Worm (Caenorhabditis elegans) whole organism, young adult: Measurements from ENCODE around the gene C34C12.8.

ENCODE experiments used
- B0035.1 ChIP-seq: sonication (generic microtip); optimal IDR thresholded peaks from 2 replicates; lab custom pipeline; 2016; ENCODE audit warnings: missing genetic modification characterization, mild to moderate bottlenecking, missing compliant biosample characterization, missing genotype, missing genetic modification reagents
- F10E7.11 ChIP-seq: sonication (generic microtip); optimal IDR thresholded peaks from 2 replicates; lab custom pipeline; 2017; ENCODE audit warnings: mild to moderate bottlenecking, missing genetic modification characterization, moderate library complexity, missing compliant biosample characterization
- F37B4.10 ChIP-seq: fragments of 200-800 bp; sonication (Bioruptor generic); IDR thresholded peaks from 2 replicates; pipeline ENCODE4 v1.3.6; 2022; ENCODE audit warnings: missing genetic modification characterization, missing compliant biosample characterization
- F52B5.7 ChIP-seq: sonication (generic microtip); optimal IDR thresholded peaks from 2 replicates; lab custom pipeline; 2016; ENCODE audit warnings: mild to moderate bottlenecking, missing genetic modification characterization, missing compliant biosample characterization
- K11D2.4 ChIP-seq: fragments of 200-800 bp; sonication (Bioruptor generic); IDR thresholded peaks from 2 replicates; pipeline ENCODE4 v1.3.6; 2022; ENCODE audit warnings: missing genetic modification reagents, missing genetic modification characterization, missing compliant biosample characterization
- Y56A3A.18 ChIP-seq: fragments of 200-800 bp; sonication (Bioruptor generic); IDR thresholded peaks from 2 replicates; pipeline ENCODE4 v1.3.6; 2022; ENCODE audit warnings: missing genetic modification reagents, missing genetic modification characterization, missing compliant biosample characterization
- Y95B8A.8 ChIP-seq: fragments of 200-800 bp; sonication (Bioruptor generic); IDR thresholded peaks from 2 replicates; pipeline ENCODE4 v1.3.6; 2022; ENCODE audit warnings: missing genetic modification reagents, missing genetic modification characterization, missing compliant biosample characterization
- ama-1 ChIP-seq, 3 experiments: fragments of 150-350 bp in 1 of 3; sonication (generic microtip) in 2 of 3; optimal IDR thresholded peaks; 2 replicates each; lab custom pipeline; 2014 to 2018; ENCODE audit warnings: missing biosample characterization in 2 of 3, missing genetic modification characterization in 2 of 3, missing genetic modification reagents in 2 of 3
- aptf-2 ChIP-seq: fragments of 200-800 bp; sonication (Bioruptor generic); conservative IDR thresholded peaks from 2 replicates; pipeline ENCODE4 v1.3.6; 2022; ENCODE audit warnings: missing genetic modification reagents, missing genetic modification characterization, missing compliant biosample characterization
- bed-2 ChIP-seq: fragments of 200-800 bp; sonication (Bioruptor generic); IDR thresholded peaks from 2 replicates; pipeline ENCODE4 v1.3.6; 2022; ENCODE audit warnings: missing genetic modification reagents, missing genetic modification characterization, missing compliant biosample characterization
- ccch-3 ChIP-seq: fragments of 200-800 bp; sonication (Bioruptor generic); optimal IDR thresholded peaks from 2 replicates; lab custom pipeline; 2018; ENCODE audit warnings: mild to moderate bottlenecking, missing genetic modification characterization, missing compliant biosample characterization
- ceh-100 ChIP-seq: fragments of 200-800 bp; sonication (Bioruptor generic); IDR thresholded peaks from 2 replicates; pipeline ENCODE4 v1.3.6; 2022; ENCODE audit warnings: missing genetic modification reagents, missing genetic modification characterization, missing compliant biosample characterization
- chd-7 ChIP-seq: sonication (generic microtip); optimal IDR thresholded peaks from 2 replicates; lab custom pipeline; 2016; ENCODE audit warnings: mild to moderate bottlenecking, missing genetic modification characterization, moderate library complexity, missing compliant biosample characterization
- die-1 ChIP-seq: sonication (generic microtip); optimal IDR thresholded peaks from 2 replicates; lab custom pipeline; 2016; ENCODE audit warnings: missing genotype, mild to moderate bottlenecking, missing genetic modification characterization, missing compliant biosample characterization
- dox-1 ChIP-seq: fragments of 200-800 bp; sonication (Bioruptor generic); IDR thresholded peaks from 2 replicates; pipeline ENCODE4 v1.3.6; 2022; ENCODE audit warnings: missing genetic modification reagents, missing genetic modification characterization, missing compliant biosample characterization
- dpff-1 ChIP-seq: sonication (generic microtip); optimal IDR thresholded peaks from 2 replicates; lab custom pipeline; 2017; ENCODE audit warnings: mild to moderate bottlenecking, missing genetic modification characterization, missing compliant biosample characterization
- egl-44 ChIP-seq: fragments of 200-800 bp; sonication (Bioruptor generic); IDR thresholded peaks from 2 replicates; pipeline ENCODE4 v1.3.6; 2022; ENCODE audit warnings: missing genetic modification reagents, missing genetic modification characterization, missing compliant biosample characterization
- fkh-3 ChIP-seq: sonication (generic microtip); optimal IDR thresholded peaks from 2 replicates; lab custom pipeline; 2016; ENCODE audit warnings: mild to moderate bottlenecking, missing genetic modification characterization, missing compliant biosample characterization
- hmg-1.2 ChIP-seq: fragments of 200-800 bp; sonication (Bioruptor generic); IDR thresholded peaks from 2 replicates; pipeline ENCODE4 v1.3.6; 2022; ENCODE audit warnings: missing genetic modification reagents, missing genetic modification characterization, missing compliant biosample characterization
- hrde-1 ChIP-seq: sonication (generic microtip); optimal IDR thresholded peaks from 2 replicates; lab custom pipeline; 2016; ENCODE audit warnings: missing genetic modification characterization, mild to moderate bottlenecking, missing compliant biosample characterization, moderate library complexity, missing genotype, missing genetic modification reagents, borderline replicate concordance
- hsf-1 ChIP-seq: fragments of 200-800 bp; sonication (Bioruptor generic); IDR thresholded peaks from 2 replicates; pipeline ENCODE4 v1.3.6; 2022; ENCODE audit warnings: missing genetic modification reagents, missing genetic modification characterization, missing compliant biosample characterization
- lag-1 ChIP-seq: fragments of 200-800 bp; sonication (Bioruptor generic); IDR thresholded peaks from 2 replicates; pipeline ENCODE4 v1.3.6; 2022; ENCODE audit warnings: missing genetic modification reagents, missing genetic modification characterization, missing compliant biosample characterization
- lin-40 ChIP-seq: sonication (generic microtip); optimal IDR thresholded peaks from 2 replicates; lab custom pipeline; 2016; ENCODE audit warnings: missing genetic modification characterization, mild to moderate bottlenecking, missing compliant biosample characterization, missing genotype, missing genetic modification reagents
- lin-54 ChIP-seq: fragments of 200-800 bp; sonication (Bioruptor generic); optimal IDR thresholded peaks from 2 replicates; lab custom pipeline; 2018; ENCODE audit warnings: mild to moderate bottlenecking, missing genetic modification characterization, missing compliant biosample characterization
- lir-1 ChIP-seq: fragments of 200-800 bp; sonication (Bioruptor generic); conservative IDR thresholded peaks from 2 replicates; pipeline ENCODE4 v1.3.6; 2022; ENCODE audit warnings: missing genetic modification reagents, missing genetic modification characterization, missing compliant biosample characterization
- madf-10 ChIP-seq: sonication (generic microtip); optimal IDR thresholded peaks from 2 replicates; lab custom pipeline; 2016; ENCODE audit warnings: mild to moderate bottlenecking, missing genetic modification characterization, missing compliant biosample characterization
- madf-6 ChIP-seq: fragments of 200-800 bp; sonication (Bioruptor generic); IDR thresholded peaks from 2 replicates; pipeline ENCODE4 v1.3.6; 2022; ENCODE audit warnings: missing genetic modification reagents, missing genetic modification characterization, missing compliant biosample characterization
- mel-28 ChIP-seq: sonication (generic microtip); optimal IDR thresholded peaks from 2 replicates; lab custom pipeline; 2016; ENCODE audit warnings: borderline replicate concordance, mild to moderate bottlenecking, missing genetic modification characterization, missing compliant biosample characterization
- mes-4 ChIP-seq: sonication (generic microtip); optimal IDR thresholded peaks from 2 replicates; lab custom pipeline; 2016; ENCODE audit warnings: missing genotype, missing genetic modification characterization, missing compliant biosample characterization
- nfya-1 ChIP-seq: sonication (generic microtip); optimal IDR thresholded peaks from 2 replicates; lab custom pipeline; 2017; ENCODE audit warnings: antibody characterized with exemption, missing compliant biosample characterization, missing genetic modification characterization, borderline replicate concordance; ENCODE audit not compliant: insufficient read depth
- nfyb-1 ChIP-seq: fragments of 200-800 bp; sonication (Bioruptor generic); IDR thresholded peaks from 2 replicates; pipeline ENCODE4 v1.3.6; 2022; ENCODE audit warnings: missing genetic modification reagents, missing genetic modification characterization, missing compliant biosample characterization
- nhr-179 ChIP-seq: sonication (generic microtip); optimal IDR thresholded peaks from 2 replicates; lab custom pipeline; 2016; ENCODE audit warnings: mild to moderate bottlenecking, missing genetic modification characterization, missing compliant biosample characterization
- nhr-80 ChIP-seq: sonication (generic microtip); optimal IDR thresholded peaks from 2 replicates; lab custom pipeline; 2016; ENCODE audit warnings: missing genetic modification characterization, missing compliant biosample characterization
- nhr-90 ChIP-seq: sonication (generic microtip); optimal IDR thresholded peaks from 2 replicates; lab custom pipeline; 2016; ENCODE audit warnings: missing genotype, mild to moderate bottlenecking, missing genetic modification characterization, missing compliant biosample characterization
- pbrm-1 ChIP-seq: fragments of 200-800 bp; sonication (Bioruptor generic); IDR thresholded peaks from 2 replicates; pipeline ENCODE4 v1.3.6; 2022; ENCODE audit warnings: missing genetic modification reagents, missing genetic modification characterization, missing compliant biosample characterization
- sea-2 ChIP-seq: fragments of 200-800 bp; sonication (Bioruptor generic); IDR thresholded peaks from 2 replicates; pipeline ENCODE4 v1.3.6; 2022; ENCODE audit warnings: missing genetic modification characterization, missing compliant biosample characterization
- snpc-1.3 ChIP-seq: sonication (generic microtip); optimal IDR thresholded peaks from 2 replicates; lab custom pipeline; 2017; ENCODE audit warnings: missing genetic modification characterization, mild to moderate bottlenecking, missing compliant biosample characterization, antibody characterized with exemption, moderate library complexity, missing genotype, missing genetic modification reagents; ENCODE audit not compliant: insufficient read depth
- snpc-3.4 ChIP-seq: sonication (generic microtip); optimal IDR thresholded peaks from 2 replicates; lab custom pipeline; 2017; ENCODE audit warnings: missing genetic modification characterization, mild to moderate bottlenecking, missing compliant biosample characterization, antibody characterized with exemption, moderate library complexity, missing genotype, missing genetic modification reagents
- tbx-9 ChIP-seq: sonication (generic microtip); optimal IDR thresholded peaks from 2 replicates; lab custom pipeline; 2016; ENCODE audit warnings: borderline replicate concordance, missing genetic modification characterization, inconsistent platforms, missing compliant biosample characterization
- unc-130 ChIP-seq: sonication (generic microtip); optimal IDR thresholded peaks from 2 replicates; lab custom pipeline; 2016; ENCODE audit warnings: missing genetic modification reagents, missing genetic modification characterization, missing compliant biosample characterization
- zfh-2 ChIP-seq: fragments of 200-800 bp; sonication (Bioruptor generic); conservative IDR thresholded peaks from 2 replicates; pipeline ENCODE4 v1.3.6; 2022; ENCODE audit warnings: missing genetic modification reagents, missing genetic modification characterization, missing compliant biosample characterization
- ztf-18 ChIP-seq: sonication (generic microtip); optimal IDR thresholded peaks from 2 replicates; lab custom pipeline; 2016; ENCODE audit warnings: missing genotype, mild to moderate bottlenecking, missing genetic modification characterization, missing compliant biosample characterization
- ztf-28 ChIP-seq: fragments of 200-800 bp; sonication (Bioruptor generic); IDR thresholded peaks from 2 replicates; pipeline ENCODE4 v1.3.6; 2022; ENCODE audit warnings: missing genetic modification reagents, missing genetic modification characterization, missing compliant biosample characterization
- ztf-3 ChIP-seq: fragments of 200-800 bp; sonication (Bioruptor generic); optimal IDR thresholded peaks from 2 replicates; lab custom pipeline; 2018; ENCODE audit warnings: mild to moderate bottlenecking, missing genetic modification characterization, missing compliant biosample characterization

C34C12.8 gene

DNA sequence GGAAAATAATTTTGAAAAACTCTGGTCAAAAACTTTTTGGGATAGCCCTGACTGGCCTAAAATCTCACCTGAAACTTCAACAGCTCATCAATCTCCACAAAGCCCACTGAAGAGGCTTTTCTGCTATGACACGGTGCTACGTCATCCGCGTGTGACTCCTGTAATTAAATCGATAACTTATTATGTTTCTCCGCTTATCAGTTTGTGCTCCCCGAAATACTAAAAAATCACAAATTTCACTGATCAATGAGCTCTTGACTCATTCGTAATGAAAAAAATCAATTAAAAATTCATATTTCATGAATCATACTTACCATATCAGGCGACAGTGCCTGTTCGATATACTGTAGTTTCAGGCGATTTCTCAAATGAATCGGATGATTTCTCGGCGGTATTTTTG is 14.8 kb downstream of the C34C12.8 start:
- TF ChIP-seq lir-1 (GFP tag; lab: Robert Waterston, UW) (no peak), ztf-18 (no peak), ccch-3 (no peak), bed-2 (GFP tag; lab: Robert Waterston, UW) (no peak), nhr-80 (tag; lab: Kevin White, UChicago) (no peak)

DNA sequence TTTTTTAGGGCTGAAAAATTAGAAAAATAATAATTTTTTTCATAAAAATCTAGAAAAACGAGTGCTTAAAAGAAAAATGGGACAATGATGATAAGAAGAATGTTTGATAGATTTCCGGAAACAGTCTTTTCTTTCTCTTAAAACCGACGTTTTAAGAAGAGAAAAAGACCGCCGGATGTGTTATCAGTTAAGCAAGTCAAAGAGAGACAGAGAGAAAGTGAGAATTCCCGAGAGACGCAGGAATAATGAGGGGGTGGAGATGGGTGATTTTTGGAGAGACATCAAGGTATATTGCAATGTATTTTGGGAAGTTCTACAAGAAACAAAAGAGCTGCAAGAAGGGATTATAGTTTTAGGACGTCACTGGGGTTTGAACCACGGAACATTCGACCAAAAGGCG is 15.3 kb downstream of the C34C12.8 start, which contains the start of gene C34C12.9:
C34C12.9 (minus strand) TSS at position 16 of the 400 bp plus-strand sequence.
- TF ChIP-seq hsf-1 (no peak), snpc-3.4 (tag; lab: Kevin White, UChicago) (no peak), F52B5.7 (tag; lab: Kevin White, UChicago) (no peak), nhr-80 (tag; lab: Kevin White, UChicago) (peak; percentile 54), ama-1 (optimal IDR thresholded peaks at IDR 0.05; lab: Kevin White, UChicago) (no peak), ama-1 (GFP tag; optimal IDR thresholded peaks at IDR 0.05; lab: Kevin White, UChicago) (no peak), madf-6 (GFP tag; lab: Robert Waterston, UW) (no peak), dox-1 (peak; percentile 20; the same call in 1 of the 2 replicates), mel-28 (no peak), snpc-1.3 (tag; lab: Kevin White, UChicago) (no peak), nhr-179 (tag; lab: Kevin White, UChicago) (no peak), Y56A3A.18 (GFP tag; lab: Robert Waterston, UW) (0 out of 2 replicates have a peak, but pooled peaks have one; percentile 36)

DNA sequence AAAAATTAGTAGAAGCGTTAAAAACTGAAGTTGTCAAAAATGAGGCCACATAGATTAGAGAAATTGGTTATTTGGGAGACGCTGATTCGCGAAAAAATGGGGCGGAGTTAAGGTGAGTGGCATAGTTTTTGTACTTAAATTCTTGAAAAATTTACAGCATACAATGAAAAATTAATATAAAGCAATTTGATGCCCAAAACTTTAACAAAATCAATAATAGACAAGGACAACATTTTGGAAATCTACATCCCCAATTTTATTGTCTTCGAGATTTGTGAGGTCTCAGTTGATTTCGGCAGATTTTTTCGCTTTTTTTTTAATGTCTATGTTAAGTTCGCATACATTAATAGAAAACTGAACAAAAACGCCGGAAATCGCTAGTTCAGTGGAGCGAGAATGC is 16.0 kb downstream of the C34C12.8 start:
- no peak for TF ChIP-seq madf-10 (tag; lab: Kevin White, UChicago)
- TF ChIP-seq K11D2.4 (GFP tag; lab: Robert Waterston, UW): no peak
- TF ChIP-seq aptf-2 (GFP tag; lab: Robert Waterston, UW): no peak
- TF ChIP-seq B0035.1 (tag; lab: Kevin White, UChicago): no peak
- no peak for TF ChIP-seq Y95B8A.8
- TF ChIP-seq ccch-3: peak; percentile 5
- TF ChIP-seq chd-7: no peak
- TF ChIP-seq bed-2 (GFP tag; lab: Robert Waterston, UW): 0 out of 2 replicates have a peak, but pooled peaks have one; percentile 8
- no peak for TF ChIP-seq snpc-3.4 (tag; lab: Kevin White, UChicago)
- TF ChIP-seq tbx-9 (tag; lab: Kevin White, UChicago): no peak
- no peak for TF ChIP-seq fkh-3 (tag; lab: Kevin White, UChicago)
- no peak for TF ChIP-seq mes-4 (tag; lab: Kevin White, UChicago)
- no peak for TF ChIP-seq nhr-90 (tag; lab: Kevin White, UChicago)
- no peak for TF ChIP-seq dpff-1 (tag; lab: Kevin White, UChicago)
- no peak for TF ChIP-seq ztf-3
- peak; percentile 7 for TF ChIP-seq unc-130
- no peak for TF ChIP-seq zfh-2 (GFP tag; lab: Robert Waterston, UW)
- no peak for TF ChIP-seq lin-40
- peak; percentile 86 for TF ChIP-seq ceh-100 (GFP tag; lab: Robert Waterston, UW)
- no peak for TF ChIP-seq hmg-1.2
- TF ChIP-seq sea-2 (GFP tag; lab: Robert Waterston, UW): no peak
- no peak for TF ChIP-seq F10E7.11 (tag; lab: Kevin White, UChicago)
- no peak for TF ChIP-seq hsf-1

DNA sequence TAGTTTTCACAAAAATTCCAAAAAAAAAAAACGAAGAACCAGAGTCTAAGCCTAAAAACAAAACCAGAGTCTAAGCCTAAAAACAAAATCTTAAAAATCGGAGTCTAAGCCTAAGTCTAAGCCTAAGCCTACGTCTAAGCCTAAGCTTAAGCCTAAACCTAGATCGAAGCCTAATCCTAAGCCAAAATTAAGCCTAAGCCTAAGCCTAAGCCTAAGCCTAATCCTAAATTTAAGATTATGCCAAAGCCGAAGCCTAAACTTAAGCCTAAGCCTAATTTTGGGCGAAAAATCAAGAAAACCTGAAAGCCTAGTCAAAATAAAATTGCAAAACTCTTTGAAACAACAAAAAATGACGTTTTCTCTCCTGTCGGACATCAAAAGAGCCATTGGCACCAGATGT is 17.2 kb downstream of the C34C12.8 start:
- TF ChIP-seq pbrm-1 (GFP tag; lab: Robert Waterston, UW) (no peak), lin-54 (no peak), nfyb-1 (no peak), die-1 (tag; lab: Kevin White, UChicago) (no peak), nfya-1 (tag; lab: Kevin White, UChicago) (no peak), hrde-1 (no peak), lag-1 (GFP tag; lab: Robert Waterston, UW) (no peak), lin-40 (no peak), egl-44 (GFP tag; lab: Robert Waterston, UW) (no peak), ztf-28 (GFP tag; lab: Robert Waterston, UW) (no peak), F37B4.10 (GFP tag; lab: Robert Waterston, UW) (no peak), F52B5.7 (tag; lab: Kevin White, UChicago) (no peak), sea-2 (GFP tag; lab: Robert Waterston, UW) (no peak), ccch-3 (no peak)
